Worm (Caenorhabditis elegans) whole organism, L2 larva: ENCODE data around the gene srx-46.

Source experiments
- C34F6.9 ChIP-seq: fragments of 150-350 bp; optimal IDR thresholded peaks from 2 replicates; lab custom pipeline; 2014; ENCODE audit warnings: missing biosample characterization, missing genetic modification characterization
- ZK546.5 ChIP-seq: sonication (generic microtip); optimal IDR thresholded peaks from 2 replicates; lab custom pipeline; 2017; ENCODE audit warnings: missing biosample characterization, missing genetic modification characterization
- aly-2 ChIP-seq: fragments of 150-350 bp; optimal IDR thresholded peaks from 2 replicates; lab custom pipeline; 2014; ENCODE audit warnings: missing biosample characterization, missing genetic modification characterization
- ama-1 ChIP-seq: fragments of 150-350 bp; optimal IDR thresholded peaks from 2 replicates; lab custom pipeline; 2018; ENCODE audit warnings: inconsistent platforms
- blmp-1 ChIP-seq: sonication (generic microtip); optimal IDR thresholded peaks from 2 replicates; lab custom pipeline; 2017; ENCODE audit warnings: missing genetic modification characterization, mild to moderate bottlenecking, missing compliant biosample characterization, antibody characterized with exemption, moderate library complexity; ENCODE audit not compliant: insufficient read depth
- crh-2 ChIP-seq: sonication (generic microtip); optimal IDR thresholded peaks from 2 replicates; lab custom pipeline; 2017; ENCODE audit warnings: missing biosample characterization, missing genetic modification characterization
- dmd-4 ChIP-seq: sonication (generic microtip); optimal IDR thresholded peaks from 2 replicates; lab custom pipeline; 2017; ENCODE audit warnings: missing biosample characterization, missing genetic modification characterization
- egl-27 ChIP-seq: sonication (generic microtip); optimal IDR thresholded peaks from 3 replicates; lab custom pipeline; 2017; ENCODE audit warnings: missing biosample characterization, missing genetic modification reagents, missing genetic modification characterization
- elt-1 ChIP-seq: fragments of 150-350 bp; optimal IDR thresholded peaks from 2 replicates; lab custom pipeline; 2014; ENCODE audit warnings: missing biosample characterization, missing genetic modification characterization
- fos-1 ChIP-seq: fragments of 150-350 bp; optimal IDR thresholded peaks from 2 replicates; lab custom pipeline; 2014; ENCODE audit warnings: missing biosample characterization, missing genetic modification characterization
- lin-11 ChIP-seq: fragments of 150-350 bp; sonication (generic microtip); optimal IDR thresholded peaks from 2 replicates; lab custom pipeline; 2014; ENCODE audit warnings: missing biosample characterization, missing genetic modification characterization, inconsistent platforms, mixed read lengths
- lsy-2 ChIP-seq, 2 experiments: fragments of 150-350 bp in 1 of 2; sonication (generic microtip) in 1 of 2; optimal IDR thresholded peaks; 2 replicates each; lab custom pipeline; 2014 to 2017; ENCODE audit warnings: missing biosample characterization in 2 of 2, missing genetic modification characterization in 2 of 2
- mab-5 ChIP-seq: fragments of 150-350 bp; optimal IDR thresholded peaks from 2 replicates; lab custom pipeline; 2014; ENCODE audit warnings: missing biosample characterization, missing genetic modification characterization
- nhr-11 ChIP-seq: fragments of 150-350 bp; optimal IDR thresholded peaks from 2 replicates; lab custom pipeline; 2014; ENCODE audit warnings: missing biosample characterization, missing genetic modification characterization
- nhr-12 ChIP-seq: fragments of 150-350 bp; optimal IDR thresholded peaks from 2 replicates; lab custom pipeline; 2014; ENCODE audit warnings: missing biosample characterization, missing genetic modification characterization
- nhr-129 ChIP-seq: fragments of 150-350 bp; optimal IDR thresholded peaks from 2 replicates; lab custom pipeline; 2014; ENCODE audit warnings: missing biosample characterization, missing genetic modification characterization
- nhr-21 ChIP-seq: fragments of 150-350 bp; optimal IDR thresholded peaks from 2 replicates; lab custom pipeline; 2014; ENCODE audit warnings: missing biosample characterization, missing genetic modification characterization
- nhr-237 ChIP-seq: fragments of 150-350 bp; optimal IDR thresholded peaks from 2 replicates; lab custom pipeline; 2014; ENCODE audit warnings: missing biosample characterization, missing genetic modification characterization
- nhr-25 ChIP-seq: fragments of 150-350 bp; sonication (generic microtip); optimal IDR thresholded peaks from 3 replicates; lab custom pipeline; 2014; ENCODE audit warnings: missing biosample characterization, missing genetic modification characterization
- sem-4 ChIP-seq: fragments of 150-350 bp; optimal IDR thresholded peaks from 2 replicates; lab custom pipeline; 2014; ENCODE audit warnings: missing biosample characterization, missing genetic modification reagents, missing genetic modification characterization
- skn-1 ChIP-seq: sonication (generic microtip); optimal IDR thresholded peaks from 2 replicates; lab custom pipeline; 2017; ENCODE audit warnings: missing biosample characterization, missing genetic modification characterization
- sma-9 ChIP-seq, 2 experiments: fragments of 150-350 bp in 1 of 2; sonication (generic microtip) in 1 of 2; optimal IDR thresholded peaks; 2 replicates each; lab custom pipeline; 2014 to 2016; ENCODE audit warnings: missing genetic modification characterization in 2 of 2, mild to moderate bottlenecking in 1 of 2, missing biosample characterization in 1 of 2, missing compliant biosample characterization in 1 of 2, missing genetic modification reagents in 1 of 2, moderate library complexity in 1 of 2
- snpc-4 ChIP-seq: fragments of 150-350 bp; optimal IDR thresholded peaks from 2 replicates; lab custom pipeline; 2014; ENCODE audit warnings: missing biosample characterization, missing genetic modification characterization
- unc-55 ChIP-seq: fragments of 150-350 bp; sonication (generic microtip); optimal IDR thresholded peaks from 3 replicates; lab custom pipeline; 2014; ENCODE audit warnings: missing biosample characterization, missing genetic modification reagents, missing genetic modification characterization
- zag-1 ChIP-seq: fragments of 150-350 bp; optimal IDR thresholded peaks from 2 replicates; lab custom pipeline; 2014; ENCODE audit warnings: missing biosample characterization, missing genetic modification characterization

Gene srx-46

DNA sequence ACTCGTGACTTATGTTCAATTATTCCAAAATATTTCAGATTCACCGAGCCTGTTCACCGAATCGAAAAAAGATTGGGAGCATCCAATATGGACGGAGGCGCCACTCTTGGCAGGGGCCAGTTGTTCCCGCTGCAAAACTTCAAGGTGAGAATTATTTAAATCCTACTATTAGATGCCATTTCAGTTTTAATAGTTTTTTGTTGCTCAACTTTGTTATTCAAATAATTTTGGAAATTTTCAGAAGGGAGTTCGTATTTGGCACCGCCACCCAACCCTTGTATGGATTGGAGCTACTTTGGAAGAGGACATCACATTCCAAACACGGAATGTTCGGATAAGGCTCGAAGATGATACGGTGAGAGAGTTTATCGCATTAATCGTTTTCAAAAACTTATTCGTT, 33.1 kb downstream of the srx-46 start, which contains the start of gene hum-2:
hum-2 (plus strand) TSS at position 33 of the 400 bp plus-strand sequence.
- no peak for TF ChIP-seq ama-1 (lab: Kevin White, UChicago)
- no peak for TF ChIP-seq nhr-21
- no peak for TF ChIP-seq aly-2
- no peak for TF ChIP-seq crh-2 (tag; lab: Kevin White, UChicago)
- TF ChIP-seq nhr-11 (tag; lab: Kevin White, UChicago): no peak
- TF ChIP-seq unc-55: no peak
- no peak for TF ChIP-seq ZK546.5 (tag; lab: Kevin White, UChicago)
- TF ChIP-seq nhr-129: no peak
- no peak for TF ChIP-seq nhr-237 (tag; lab: Kevin White, UChicago)
- no peak for TF ChIP-seq mab-5
- no peak for TF ChIP-seq dmd-4 (tag; lab: Kevin White, UChicago)
- TF ChIP-seq nhr-25 (tag; lab: Kevin White, UChicago): no peak
- TF ChIP-seq zag-1: no peak
- no peak for TF ChIP-seq nhr-12 (tag; lab: Kevin White, UChicago)
- no peak for TF ChIP-seq C34F6.9 (tag; lab: Kevin White, UChicago)
- no peak for TF ChIP-seq snpc-4

- TF ChIP-seq snpc-4 (peak; percentile 95), sem-4 (no peak)
- TF ChIP-seq, all 48 proteins: peak for 1
Measured at ce11 chrV:9391959-9392358, 38.9 kb downstream of the srx-46 start.

- TF ChIP-seq skn-1: no peak
- peak; percentile 35 for TF ChIP-seq nhr-25 (tag; lab: Kevin White, UChicago)
Measured at ce11 chrV:9394938-9395639, 42.0 kb downstream of the srx-46 start.

- TF ChIP-seq lin-11 (tag; lab: Kevin White, UChicago) (no peak), egl-27 (tag; lab: Kevin White, UChicago) (no peak), C34F6.9 (tag; lab: Kevin White, UChicago) (peak; percentile 12), fos-1 (tag; lab: Kevin White, UChicago) (no peak), blmp-1 (tag; lab: Kevin White, UChicago) (peak; percentile 63), sma-9 (GFP tag; optimal IDR thresholded peaks at IDR 0.05; lab: Kevin White, UChicago) (no peak), sma-9 (tag; optimal IDR thresholded peaks at IDR 0.05; lab: Kevin White, UChicago) (no peak), nhr-21 (no peak), zag-1 (no peak), lsy-2 (tag; optimal IDR thresholded peaks at IDR 0.05; lab: Kevin White, UChicago) (no peak), elt-1 (tag; lab: Kevin White, UChicago) (no peak), nhr-25 (tag; lab: Kevin White, UChicago) (no peak)
Measured at ce11 chrV:9399886-9400373, 46.9 kb downstream of the srx-46 start, which contains the start of gene trpp-4. TSS of gene trpp-4 (plus strand) at chrV:9400327.
